Fruit fly (Drosophila melanogaster): ENCODE measurements around the gene CG14435.

Gene CG14435

DNA sequence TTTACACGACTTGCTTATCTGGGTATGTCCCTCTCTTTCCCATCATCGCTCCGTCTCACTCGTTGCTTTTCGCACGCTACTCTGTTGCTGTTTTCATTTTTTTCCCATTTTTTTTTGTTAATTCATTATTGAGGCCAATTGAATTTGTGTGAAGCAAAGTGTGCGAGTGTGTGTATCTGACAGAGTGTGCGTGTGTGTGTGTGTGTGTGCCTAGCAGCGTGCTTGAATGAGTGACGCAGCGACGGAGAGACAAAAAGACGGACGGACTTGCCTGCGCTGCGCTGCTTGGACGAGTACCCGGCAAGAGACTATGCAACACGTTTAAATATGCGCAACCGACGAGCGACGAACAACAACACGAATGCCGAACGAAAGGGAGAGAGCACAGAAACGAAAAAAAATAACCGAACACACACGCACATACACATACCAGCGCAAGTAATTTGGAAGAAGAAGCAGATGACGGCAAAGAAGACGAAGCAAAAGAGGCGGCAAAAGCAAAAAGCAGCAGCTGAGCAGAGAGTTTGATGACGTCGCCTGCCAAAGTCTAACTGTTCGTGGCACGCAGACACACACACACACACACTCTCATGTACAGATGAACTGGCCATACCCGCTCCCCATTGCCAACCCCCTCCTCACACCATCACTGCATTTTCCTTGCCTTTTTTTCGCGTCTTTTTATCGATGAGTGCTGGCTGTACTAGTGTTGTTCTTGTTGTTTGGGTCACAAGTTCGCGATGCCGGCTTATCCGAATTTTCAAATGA, 19.0 kb upstream of the CG14435 start:
- TF ChIP-seq GATAe (GFP tag; conservative IDR thresholded peaks at IDR 0.05) (0 out of 2 replicates have a peak, but pooled peaks have one; percentile 28), CG12769 (tag; optimal IDR thresholded peaks at IDR 0.05) (peak; percentile 46), kay (GFP tag; optimal IDR thresholded peaks at IDR 0.05) (no peak), CG13287 (GFP tag; IDR thresholded peaks at IDR 0.05; ENCODE audit: partially characterized antibody) (peak; percentile 41; the same call in 1 of the 2 replicates), CG32767 (GFP tag; IDR thresholded peaks at IDR 0.05) (peak; percentile 37; the same call in 1 of the 2 replicates), gce (GFP tag; IDR thresholded peaks at IDR 0.05) (0 out of 3 replicates have a peak, but pooled peaks have one; percentile 61), shn (GFP tag; optimal IDR thresholded peaks at IDR 0.05) (no peak), Kr (GFP tag; optimal IDR thresholded peaks at IDR 0.05) (no peak), CG17385 (GFP tag; optimal IDR thresholded peaks at IDR 0.05) (peak; percentile 88), CG12236 (GFP tag; optimal IDR thresholded peaks at IDR 0.05) (no peak), CG10209 (GFP tag; optimal IDR thresholded peaks at IDR 0.05) (peak; percentile 78), CG10654 (GFP tag; optimal IDR thresholded peaks at IDR 0.05) (no peak), CG34224 (GFP tag; IDR thresholded peaks at IDR 0.05; ENCODE audit: partially characterized antibody) (peak; percentile 34; the same call in 1 of the 3 replicates), MTF-1 (GFP tag; optimal IDR thresholded peaks at IDR 0.05; ENCODE audit: borderline replicate concordance) (no peak), tup (GFP tag; optimal IDR thresholded peaks at IDR 0.05) (no peak), CG43689 (GFP tag; IDR thresholded peaks at IDR 0.05) (no peak), Optix (GFP tag; IDR thresholded peaks at IDR 0.05) (0 out of 3 replicates have a peak, but pooled peaks have one; percentile 64), CG3065 (GFP tag; optimal IDR thresholded peaks at IDR 0.05) (no peak), trem (tag; optimal IDR thresholded peaks at IDR 0.05) (no peak), CG7987 (GFP tag; optimal IDR thresholded peaks at IDR 0.05) (peak; percentile 24), CG8290 (GFP tag; optimal IDR thresholded peaks at IDR 0.05) (no peak), CG8290 (tag; optimal IDR thresholded peaks at IDR 0.05) (peak in 1 of 2 experiments; percentile 39), cas (GFP tag; IDR thresholded peaks at IDR 0.05) (no peak), cg (GFP tag; optimal IDR thresholded peaks at IDR 0.05) (peak; percentile 91), CG5245 (GFP tag; optimal IDR thresholded peaks at IDR 0.05) (no peak), hth (optimal IDR thresholded peaks at IDR 0.05) (no peak), CkIIα-i1 (GFP tag; IDR thresholded peaks at IDR 0.05) (no peak), CG30020 (tag; optimal IDR thresholded peaks at IDR 0.05) (no peak), pros (GFP tag; optimal IDR thresholded peaks at IDR 0.05) (peak; percentile 89), Pdp1 (GFP tag; optimal IDR thresholded peaks at IDR 0.05) (peak in 1 of 2 experiments; percentile 42), dm (GFP tag; optimal IDR thresholded peaks at IDR 0.05) (peak; percentile 8), CG1832 (GFP tag; optimal IDR thresholded peaks at IDR 0.05) (peak; percentile 34), sna (GFP tag; IDR thresholded peaks at IDR 0.05; ENCODE audit: partially characterized antibody) (peak; percentile 49; the same call in 1 of the 2 replicates), MESR4 (GFP tag; optimal IDR thresholded peaks at IDR 0.05) (no peak), zfh2 (GFP tag; optimal IDR thresholded peaks at IDR 0.05) (peak; percentile 89), sens (GFP tag) (no peak), pfk (GFP tag; optimal IDR thresholded peaks at IDR 0.05) (peak; percentile 70), oc (tag; optimal IDR thresholded peaks at IDR 0.05) (peak; percentile 1), D (optimal IDR thresholded peaks at IDR 0.05) (peak; percentile 65), D (GFP tag; optimal IDR thresholded peaks at IDR 0.05) (no peak), CG8359 (GFP tag; optimal IDR thresholded peaks at IDR 0.05; ENCODE audit: borderline replicate concordance) (no peak), CHES-1-like (GFP tag; optimal IDR thresholded peaks at IDR 0.05) (no peak), psq (GFP tag; optimal IDR thresholded peaks at IDR 0.05) (peak; percentile 92), grn (GFP tag; optimal IDR thresholded peaks at IDR 0.05) (peak; percentile 1), hbn (GFP tag; IDR thresholded peaks at IDR 0.05; ENCODE audit: partially characterized antibody) (0 out of 2 replicates have a peak, but pooled peaks have one; percentile 25), CG12155 (GFP tag; optimal IDR thresholded peaks at IDR 0.05) (peak; percentile 86), chm (GFP tag; IDR thresholded peaks at IDR 0.05) (peak; percentile 29; the same call in 1 of the 2 replicates), CG32772 (GFP tag; IDR thresholded peaks at IDR 0.05) (peak; percentile 71), CG12391 (tag; optimal IDR thresholded peaks at IDR 0.05) (no peak)

Measured in whole organism, embryonic.